Fruit fly (Drosophila melanogaster) whole organism, embryonic: Measurements from ENCODE around the gene scat.

Source experiments
- Aef1 ChIP-seq: fragments of 200-800 bp; sonication (Bioruptor generic); IDR thresholded peaks from 3 replicates; pipeline ENCODE4 v1.3.6; 2022; ENCODE audit warnings: missing biosample characterization, missing genetic modification characterization
- Atf3 ChIP-seq: fragments of 200-800 bp; sonication (Bioruptor generic); optimal IDR thresholded peaks from 3 replicates; lab custom pipeline; 2016; ENCODE audit warnings: missing biosample characterization, missing genetic modification characterization
- Awh ChIP-seq: fragments of 200-800 bp; sonication (Bioruptor generic); IDR thresholded peaks from 2 replicates; pipeline ENCODE4, ENCODE4 v1.3.6; 2022; ENCODE audit warnings: missing biosample characterization, missing genetic modification characterization
- CG10274 ChIP-seq: fragments of 200-800 bp; sonication (Bioruptor generic); optimal IDR thresholded peaks from 3 replicates; lab custom pipeline; 2017; ENCODE audit warnings: missing biosample characterization, mild to moderate bottlenecking, missing genetic modification characterization
- CG10959 ChIP-seq: fragments of 200-800 bp; sonication (Bioruptor generic); IDR thresholded peaks from 2 replicates; pipeline ENCODE4 v1.3.6; 2022; ENCODE audit warnings: missing biosample characterization, missing genetic modification characterization
- CG11085 ChIP-seq: fragments of 200-800 bp; sonication (Bioruptor generic); IDR thresholded peaks from 2 replicates; pipeline ENCODE4 v1.3.6; 2022; ENCODE audit warnings: missing biosample characterization, missing genetic modification characterization
- CG11695 ChIP-seq: fragments of 200-800 bp; sonication (Bioruptor generic); IDR thresholded peaks from 3 replicates; pipeline ENCODE4 v1.3.6; 2022; ENCODE audit warnings: missing biosample characterization, missing genetic modification characterization
- CG11696 ChIP-seq: fragments of 200-800 bp; sonication (Bioruptor generic); IDR thresholded peaks from 2 replicates; pipeline ENCODE4 v1.3.6; 2022; ENCODE audit warnings: missing biosample characterization, missing genetic modification characterization
- CG12104 ChIP-seq: fragments of 200-800 bp; sonication (Bioruptor generic); optimal IDR thresholded peaks from 3 replicates; lab custom pipeline; 2016; ENCODE audit warnings: missing biosample characterization, missing genetic modification characterization
- CG13123 ChIP-seq: fragments of 200-800 bp; sonication (Bioruptor generic); optimal IDR thresholded peaks from 2 replicates; lab custom pipeline; 2016; ENCODE audit warnings: missing biosample characterization, missing genetic modification characterization
- CG17912 ChIP-seq: fragments of 200-800 bp; sonication (Bioruptor generic); optimal IDR thresholded peaks from 2 replicates; lab custom pipeline; 2018; ENCODE audit warnings: missing biosample characterization, mild to moderate bottlenecking, missing genetic modification characterization
- CG18262 ChIP-seq: fragments of 200-800 bp; optimal IDR thresholded peaks from 3 replicates; lab custom pipeline; 2019; ENCODE audit warnings: missing biosample characterization, mild to moderate bottlenecking, missing genetic modification characterization, moderate library complexity
- CG2116 ChIP-seq: fragments of 200-800 bp; sonication (Bioruptor generic); optimal IDR thresholded peaks from 3 replicates; lab custom pipeline; 2018; ENCODE audit warnings: missing biosample characterization, mild to moderate bottlenecking, missing genetic modification characterization
- CG2120 ChIP-seq: fragments of 200-800 bp; sonication (Bioruptor generic); optimal IDR thresholded peaks from 3 replicates; lab custom pipeline; 2016; ENCODE audit warnings: missing biosample characterization, missing genetic modification characterization
- CG2129 ChIP-seq: fragments of 200-800 bp; sonication (Bioruptor generic); IDR thresholded peaks from 2 replicates; pipeline ENCODE4 v1.3.6; 2022; ENCODE audit warnings: missing biosample characterization, missing genetic modification characterization; ENCODE audit not compliant: partially characterized antibody
- CG2712 ChIP-seq: fragments of 200-800 bp; optimal IDR thresholded peaks from 3 replicates; lab custom pipeline; 2019; ENCODE audit warnings: missing biosample characterization, mild to moderate bottlenecking, missing genetic modification characterization, moderate library complexity
- CG31441 ChIP-seq: fragments of 200-800 bp; sonication (Bioruptor generic); IDR thresholded peaks from 2 replicates; pipeline ENCODE4 v1.3.6; 2022; ENCODE audit warnings: missing biosample characterization, missing genetic modification characterization
- CG33213 ChIP-seq: fragments of 200-800 bp; sonication (Bioruptor generic); optimal IDR thresholded peaks from 3 replicates; lab custom pipeline; 2016; ENCODE audit warnings: missing biosample characterization, missing genetic modification characterization
- CG5953 ChIP-seq: fragments of 200-800 bp; sonication (Bioruptor generic); IDR thresholded peaks from 2 replicates; pipeline ENCODE4 v1.3.6; 2022; ENCODE audit warnings: missing biosample characterization, missing genetic modification characterization
- CG6765 ChIP-seq: fragments of 200-800 bp; sonication (Bioruptor generic); optimal IDR thresholded peaks from 3 replicates; lab custom pipeline; 2017; ENCODE audit warnings: missing biosample characterization, mild to moderate bottlenecking, missing genetic modification characterization
- CG7786 ChIP-seq: fragments of 200-800 bp; sonication (Bioruptor generic); optimal IDR thresholded peaks from 2 replicates; lab custom pipeline; 2016; ENCODE audit warnings: missing biosample characterization, missing genetic modification characterization
- CG9609 ChIP-seq: fragments of 200-800 bp; sonication (Bioruptor generic); optimal IDR thresholded peaks from 3 replicates; lab custom pipeline; 2016; ENCODE audit warnings: missing biosample characterization, missing genetic modification characterization
- CG9817 ChIP-seq: fragments of 200-800 bp; sonication (Bioruptor generic); optimal IDR thresholded peaks from 2 replicates; lab custom pipeline; 2018; ENCODE audit warnings: missing biosample characterization, mild to moderate bottlenecking, missing genetic modification characterization, moderate library complexity
- CHES-1-like ChIP-seq: fragments of 200-800 bp; sonication (Bioruptor generic); optimal IDR thresholded peaks from 2 replicates; lab custom pipeline; 2016; ENCODE audit warnings: missing biosample characterization, missing genetic modification characterization
- Dfd ChIP-seq, 2 experiments: fragments of >200 bp; optimal IDR thresholded peaks; 2 replicates each; lab custom pipeline; 2017; ENCODE audit warnings: missing biosample characterization in 2 of 2, missing genetic modification characterization in 2 of 2
- Dll ChIP-seq: fragments of 200-800 bp; sonication (Bioruptor generic); IDR thresholded peaks from 4 replicates; pipeline ENCODE4 v1.3.6; 2022; ENCODE audit warnings: missing biosample characterization, missing genetic modification characterization; ENCODE audit not compliant: partially characterized antibody
- Doc2 ChIP-seq: fragments of 200-800 bp; sonication (Bioruptor generic); IDR thresholded peaks from 2 replicates; pipeline ENCODE4 v1.3.6; 2022; ENCODE audit warnings: missing biosample characterization, missing genetic modification characterization
- ERR ChIP-seq: fragments of 200-800 bp; sonication (Bioruptor generic); optimal IDR thresholded peaks from 2 replicates; lab custom pipeline; 2016; ENCODE audit warnings: missing biosample characterization, missing genetic modification characterization
- Ets97D ChIP-seq: fragments of 200-800 bp; sonication (Bioruptor generic); optimal IDR thresholded peaks from 3 replicates; lab custom pipeline; 2016; ENCODE audit warnings: missing biosample characterization, missing genetic modification characterization
- Fer1 ChIP-seq: fragments of 200-800 bp; sonication (Bioruptor generic); optimal IDR thresholded peaks from 2 replicates; lab custom pipeline; 2017; ENCODE audit warnings: missing biosample characterization, mild to moderate bottlenecking, missing genetic modification characterization
- Mes4 ChIP-seq: fragments of 200-800 bp; sonication (Bioruptor generic); optimal IDR thresholded peaks from 2 replicates; lab custom pipeline; 2016; ENCODE audit warnings: missing biosample characterization, missing genetic modification characterization
- NC2α ChIP-seq: fragments of 200-800 bp; sonication (Bioruptor generic); optimal IDR thresholded peaks from 2 replicates; lab custom pipeline; 2016; ENCODE audit warnings: missing biosample characterization, missing genetic modification characterization
- Nf-YB ChIP-seq: fragments of 200-800 bp; sonication (Bioruptor generic); optimal IDR thresholded peaks from 3 replicates; lab custom pipeline; 2019; ENCODE audit warnings: missing biosample characterization, mild to moderate bottlenecking, missing genetic modification characterization, moderate library complexity
- Rfx ChIP-seq: fragments of 200-800 bp; sonication (Bioruptor generic); IDR thresholded peaks from 2 replicates; pipeline ENCODE4 v1.3.6; 2022; ENCODE audit warnings: missing biosample characterization, missing genetic modification characterization
- Sry-β ChIP-seq: fragments of 200-800 bp; sonication (Bioruptor generic); optimal IDR thresholded peaks from 2 replicates; lab custom pipeline; 2018; ENCODE audit warnings: missing biosample characterization, mild to moderate bottlenecking, missing genetic modification characterization, moderate library complexity
- Sry-δ ChIP-seq: fragments of 200-800 bp; sonication (Bioruptor generic); optimal IDR thresholded peaks from 2 replicates; lab custom pipeline; 2016; ENCODE audit warnings: missing biosample characterization, missing genetic modification characterization
- Ssrp ChIP-seq: fragments of 200-800 bp; sonication (Bioruptor generic); optimal IDR thresholded peaks from 2 replicates; lab custom pipeline; 2018; ENCODE audit warnings: missing biosample characterization, mild to moderate bottlenecking, missing genetic modification characterization, moderate library complexity
- Xbp1 ChIP-seq: fragments of 200-800 bp; sonication (Bioruptor generic); optimal IDR thresholded peaks from 3 replicates; lab custom pipeline; 2016; ENCODE audit warnings: missing biosample characterization, mild to moderate bottlenecking, missing genetic modification characterization
- bsh ChIP-seq, 2 experiments: fragments of 200-800 bp; sonication (Bioruptor generic); optimal IDR thresholded peaks; 2 replicates each; lab custom pipeline; 2017 to 2018; ENCODE audit warnings: mild to moderate bottlenecking in 2 of 2, missing biosample characterization in 2 of 2, missing genetic modification characterization in 2 of 2, moderate library complexity in 1 of 2
- chinmo ChIP-seq: fragments of 200-800 bp; sonication (Bioruptor generic); IDR thresholded peaks from 4 replicates; pipeline ENCODE4 v1.3.6; 2022; ENCODE audit warnings: missing biosample characterization, missing genetic modification characterization; ENCODE audit not compliant: partially characterized antibody
- en ChIP-seq: fragments of 200-800 bp; sonication (Bioruptor generic); optimal IDR thresholded peaks from 2 replicates; lab custom pipeline; 2016; ENCODE audit warnings: missing biosample characterization, missing genetic modification characterization
- kni ChIP-seq: fragments of 200-800 bp; sonication (Bioruptor generic); optimal IDR thresholded peaks from 3 replicates; lab custom pipeline; 2017; ENCODE audit warnings: mild to moderate bottlenecking, missing biosample characterization, missing genetic modification reagents, missing genetic modification characterization
- lmd ChIP-seq: fragments of 200-800 bp; sonication (Bioruptor generic); IDR thresholded peaks from 2 replicates; pipeline ENCODE4 v1.3.6; 2022; ENCODE audit warnings: missing biosample characterization, missing genetic modification characterization
- nau ChIP-seq: fragments of 200-800 bp; sonication (Bioruptor generic); optimal IDR thresholded peaks from 3 replicates; lab custom pipeline; 2017; ENCODE audit warnings: missing biosample characterization, mild to moderate bottlenecking, missing genetic modification characterization, missing genetic modification reagents
- otp ChIP-seq: fragments of 200-800 bp; sonication (Bioruptor generic); IDR thresholded peaks from 3 replicates; pipeline ENCODE4, ENCODE4 v1.3.6; 2022; ENCODE audit warnings: missing biosample characterization, missing genetic modification characterization
- pum ChIP-seq: fragments of 200-800 bp; sonication (Bioruptor generic); optimal IDR thresholded peaks from 2 replicates; lab custom pipeline; 2016; ENCODE audit warnings: missing biosample characterization, missing genetic modification characterization
- seq ChIP-seq: fragments of 200-800 bp; sonication (Bioruptor generic); IDR thresholded peaks from 2 replicates; pipeline ENCODE4 v1.3.6; 2022; ENCODE audit warnings: missing biosample characterization, missing genetic modification characterization
- sima ChIP-seq: fragments of 200-800 bp; sonication (Bioruptor generic); optimal IDR thresholded peaks from 2 replicates; lab custom pipeline; 2016; ENCODE audit warnings: missing biosample characterization, missing genetic modification characterization
- sqz ChIP-seq: fragments of 200-800 bp; sonication (Bioruptor generic); optimal IDR thresholded peaks from 3 replicates; lab custom pipeline; 2018; ENCODE audit warnings: missing biosample characterization, mild to moderate bottlenecking, missing genetic modification characterization
- vvl ChIP-seq: fragments of 200-800 bp; sonication (Bioruptor generic); IDR thresholded peaks from 2 replicates; pipeline ENCODE4 v1.3.6; 2022; ENCODE audit warnings: missing biosample characterization, missing genetic modification characterization

The scat gene

DNA sequence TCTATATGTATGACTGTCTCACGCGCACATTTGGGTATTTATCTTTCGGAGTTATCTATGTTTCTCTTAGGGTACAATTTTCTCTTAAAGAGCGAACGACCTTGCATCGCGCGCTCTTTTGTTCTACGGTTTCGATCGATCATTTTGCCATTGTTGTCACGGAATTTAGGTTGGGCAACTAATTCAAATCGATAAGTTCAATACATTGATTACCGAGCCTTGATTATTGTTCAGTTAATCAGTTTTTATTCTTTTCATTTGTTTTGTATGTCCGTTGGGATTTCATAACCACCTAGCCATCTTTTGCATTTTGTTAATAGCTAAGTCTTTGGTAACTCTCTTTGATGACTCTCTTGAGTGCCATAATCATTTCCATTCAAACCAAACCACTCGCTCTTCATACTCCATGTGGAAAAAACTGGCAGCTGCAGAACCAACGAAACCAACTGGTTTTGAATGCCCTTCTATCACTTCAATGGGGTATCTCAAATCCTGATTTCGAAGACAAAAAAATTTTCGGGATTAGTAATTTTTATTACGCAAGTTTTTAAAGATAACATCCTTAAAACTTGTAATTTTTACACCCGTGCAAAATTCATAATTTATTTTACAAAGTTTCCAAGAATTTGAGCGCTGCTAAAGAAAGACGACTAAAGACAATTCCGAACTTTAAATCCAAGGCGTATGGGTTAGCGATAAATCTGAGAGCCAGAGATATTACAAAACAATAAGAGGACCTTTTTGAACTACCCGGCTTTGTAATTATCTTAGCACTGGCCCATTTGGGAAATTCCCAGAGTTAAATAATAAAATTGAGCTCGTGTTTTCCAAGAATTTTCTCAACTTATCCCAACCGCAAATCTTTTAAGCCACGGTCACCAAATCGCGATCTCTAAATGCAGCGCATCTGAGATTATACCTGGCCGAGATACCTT, 17.4 kb downstream of the scat start (continued):
- TF ChIP-seq Nf-YB (GFP tag; lab: Kevin White, UChicago): no peak
- no peak for TF ChIP-seq otp (GFP tag; lab: Robert Waterston, UW)
- peak; percentile 36 for TF ChIP-seq pum
- no peak for TF ChIP-seq CG5953 (GFP tag; lab: Robert Waterston, UW)
- TF ChIP-seq Sry-β (GFP tag; lab: Kevin White, UChicago): no peak
- no peak for TF ChIP-seq Dfd (GFP tag; optimal IDR thresholded peaks at IDR 0.05; lab: Kevin White, UChicago)
- TF ChIP-seq Sry-δ (GFP tag; lab: Kevin White, UChicago): no peak
- TF ChIP-seq CG33213 (GFP tag; lab: Kevin White, UChicago): no peak
- peak; percentile 37 for TF ChIP-seq kni
- no peak for TF ChIP-seq CG2116
- TF ChIP-seq Ssrp (tag; lab: Kevin White, UChicago): no peak
- no peak for TF ChIP-seq CG2129 (GFP tag; lab: Robert Waterston, UW)
- TF ChIP-seq CG9609 (GFP tag; lab: Kevin White, UChicago): peak; percentile 57
- no peak for TF ChIP-seq CG13123 (GFP tag; lab: Kevin White, UChicago)
- no peak for TF ChIP-seq Doc2 (GFP tag; lab: Robert Waterston, UW)
- TF ChIP-seq sima (GFP tag; lab: Kevin White, UChicago): no peak
- no peak for TF ChIP-seq en
- TF ChIP-seq CG17912 (GFP tag; lab: Kevin White, UChicago): no peak
- TF ChIP-seq CG31441: no peak
- no peak for TF ChIP-seq Ets97D (GFP tag; lab: Kevin White, UChicago)
- TF ChIP-seq CG10274 (GFP tag; lab: Kevin White, UChicago): peak; percentile 99
- peak; percentile 76; the same call in 2 of the 4 replicates for TF ChIP-seq chinmo (GFP tag; lab: Robert Waterston, UW)
- TF ChIP-seq Atf3 (GFP tag; lab: Kevin White, UChicago): no peak
- TF ChIP-seq lmd (GFP tag; lab: Robert Waterston, UW): peak; percentile 8
- no peak for TF ChIP-seq Awh (GFP tag; lab: Robert Waterston, UW)
- TF ChIP-seq CG6765 (GFP tag; lab: Kevin White, UChicago): no peak
- TF ChIP-seq Mes4 (GFP tag; lab: Kevin White, UChicago): no peak
- TF ChIP-seq CG12104 (GFP tag; lab: Kevin White, UChicago): no peak
- TF ChIP-seq bsh (GFP tag; optimal IDR thresholded peaks at IDR 0.05; lab: Kevin White, UChicago): no peak
- no peak for TF ChIP-seq CG11695 (GFP tag; lab: Robert Waterston, UW)
- no peak for TF ChIP-seq vvl (GFP tag; lab: Robert Waterston, UW)
- TF ChIP-seq CG18262 (tag; lab: Kevin White, UChicago): peak; percentile 39
- TF ChIP-seq ERR (GFP tag; lab: Kevin White, UChicago): no peak
- peak; percentile 45 for TF ChIP-seq CG7786 (GFP tag; lab: Kevin White, UChicago)
- no peak for TF ChIP-seq CG2712 (tag; lab: Kevin White, UChicago)
- no peak for TF ChIP-seq NC2α (GFP tag; lab: Kevin White, UChicago)
- no peak for TF ChIP-seq CHES-1-like (GFP tag; lab: Kevin White, UChicago)
- no peak for TF ChIP-seq sqz (GFP tag; lab: Kevin White, UChicago)
- no peak for TF ChIP-seq Rfx
- TF ChIP-seq CG10959 (GFP tag; lab: Robert Waterston, UW): no peak
- TF ChIP-seq Xbp1 (GFP tag; lab: Kevin White, UChicago): no peak
- no peak for TF ChIP-seq Aef1
- peak; percentile 21 for TF ChIP-seq CG2120 (GFP tag; lab: Kevin White, UChicago)
- no peak for TF ChIP-seq Fer1
- TF ChIP-seq nau: no peak
- TF ChIP-seq CG11085 (GFP tag; lab: Robert Waterston, UW): no peak
- no peak for TF ChIP-seq CG11696 (GFP tag; lab: Robert Waterston, UW)
- TF ChIP-seq CG9817 (tag; lab: Kevin White, UChicago): no peak
- no peak for TF ChIP-seq seq
- TF ChIP-seq Dll (GFP tag; lab: Robert Waterston, UW): peak; percentile 43; the same call in 1 of the 4 replicates
